Worm (Caenorhabditis elegans): ENCODE measurements around the gene mrpl-36.

DNA sequence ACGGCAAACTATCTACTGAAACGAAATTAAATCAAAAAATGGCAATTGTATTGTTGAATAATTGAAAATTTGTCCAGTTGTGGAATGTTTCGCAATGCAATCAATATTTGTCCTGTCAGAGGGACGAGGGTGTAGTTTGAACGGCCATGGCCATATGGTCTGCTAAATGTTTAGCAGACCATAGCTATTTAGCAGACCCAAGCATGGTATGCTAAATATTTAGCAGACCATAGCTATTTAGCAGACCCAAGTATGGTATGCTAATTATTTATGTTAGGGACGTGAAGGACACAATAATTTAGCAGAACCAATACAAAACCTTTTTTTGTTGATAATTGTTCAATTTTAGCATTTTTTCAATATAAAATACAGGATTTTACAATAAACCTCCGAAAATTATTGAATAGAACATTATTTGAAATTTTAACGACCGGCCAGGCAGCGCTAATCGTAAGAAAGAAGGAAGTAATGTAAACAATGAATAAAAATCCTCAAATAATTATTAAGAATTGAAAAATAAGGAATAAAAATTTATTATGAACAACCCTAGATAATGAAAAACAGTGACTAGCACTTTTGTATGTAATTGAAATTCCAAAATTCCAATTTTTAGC lies 42.8 kb downstream of the mrpl-36 start, which contains the start of gene riok-3:
- TF ChIP-seq nhr-19 (GFP tag; conservative IDR thresholded peaks at IDR 0.05), result no peak
- TF ChIP-seq nhr-237 (tag; optimal IDR thresholded peaks at IDR 0.05), result no peak
- no peak for TF ChIP-seq pax-3 (tag; optimal IDR thresholded peaks at IDR 0.05)
- TF ChIP-seq elt-2 (tag; optimal IDR thresholded peaks at IDR 0.05), result no peak
- no peak for TF ChIP-seq C04F5.9 (tag; optimal IDR thresholded peaks at IDR 0.05)
- no peak for TF ChIP-seq tlp-1 (tag; optimal IDR thresholded peaks at IDR 0.05)
- TF ChIP-seq fos-1 (tag; optimal IDR thresholded peaks at IDR 0.05), result no peak
- TF ChIP-seq lin-13 (GFP tag; optimal IDR thresholded peaks at IDR 0.05), result no peak
- no peak for TF ChIP-seq unc-130 (tag; optimal IDR thresholded peaks at IDR 0.05)
- TF ChIP-seq nhr-85 (tag), result peak; percentile 63
- TF ChIP-seq mdl-1 (tag; optimal IDR thresholded peaks at IDR 0.05), result no peak
